Worm (Caenorhabditis elegans) whole organism, midembryonic: ENCODE results near the gene T22C8.3.

Experiments used
- T22C8.4 ChIP-seq: fragments of 200-800 bp; sonication (Bioruptor generic); IDR thresholded peaks from 2 replicates; pipeline ENCODE4 v1.3.6; 2022; ENCODE audit warnings: missing genetic modification characterization, missing compliant biosample characterization
- cog-1 ChIP-seq: sonication (generic microtip); optimal IDR thresholded peaks from 2 replicates; lab custom pipeline; 2016; ENCODE audit warnings: missing genetic modification characterization, missing compliant biosample characterization
- flt-1 ChIP-seq: fragments of 200-800 bp; sonication (Bioruptor generic); IDR thresholded peaks from 2 replicates; pipeline ENCODE4 v1.3.6; 2022; ENCODE audit warnings: missing genetic modification characterization, missing compliant biosample characterization
- klf-2 ChIP-seq: fragments of 200-800 bp; sonication (Bioruptor generic); conservative IDR thresholded peaks from 2 replicates; pipeline ENCODE4 v1.3.6; 2022; ENCODE audit warnings: missing genetic modification reagents, missing genetic modification characterization, missing compliant biosample characterization
- med-1 ChIP-seq: sonication (generic microtip); optimal IDR thresholded peaks from 2 replicates; lab custom pipeline; 2017; ENCODE audit warnings: missing genetic modification characterization, mild to moderate bottlenecking, missing compliant biosample characterization, antibody characterized with exemption, missing genetic modification reagents; ENCODE audit not compliant: insufficient read depth
- ref-1 ChIP-seq: fragments of 200-800 bp; sonication (Bioruptor generic); conservative IDR thresholded peaks from 2 replicates; pipeline ENCODE4 v1.3.6; 2022; ENCODE audit warnings: missing genetic modification reagents, missing genetic modification characterization, missing compliant biosample characterization
- tab-1 ChIP-seq: fragments of 200-800 bp; sonication (Bioruptor generic); IDR thresholded peaks from 2 replicates; pipeline ENCODE4 v1.3.6; 2022; ENCODE audit warnings: missing genetic modification characterization, missing compliant biosample characterization
- ztf-23 ChIP-seq: fragments of 200-800 bp; sonication (Bioruptor generic); IDR thresholded peaks from 2 replicates; pipeline ENCODE4 v1.3.6; 2022; ENCODE audit warnings: missing genetic modification reagents, missing genetic modification characterization, missing compliant biosample characterization
- ztf-29 ChIP-seq: fragments of 200-800 bp; sonication (Bioruptor generic); IDR thresholded peaks from 2 replicates; pipeline ENCODE4 v1.3.6; 2022; ENCODE audit warnings: missing genetic modification reagents, missing genetic modification characterization, missing compliant biosample characterization

Gene T22C8.3

DNA sequence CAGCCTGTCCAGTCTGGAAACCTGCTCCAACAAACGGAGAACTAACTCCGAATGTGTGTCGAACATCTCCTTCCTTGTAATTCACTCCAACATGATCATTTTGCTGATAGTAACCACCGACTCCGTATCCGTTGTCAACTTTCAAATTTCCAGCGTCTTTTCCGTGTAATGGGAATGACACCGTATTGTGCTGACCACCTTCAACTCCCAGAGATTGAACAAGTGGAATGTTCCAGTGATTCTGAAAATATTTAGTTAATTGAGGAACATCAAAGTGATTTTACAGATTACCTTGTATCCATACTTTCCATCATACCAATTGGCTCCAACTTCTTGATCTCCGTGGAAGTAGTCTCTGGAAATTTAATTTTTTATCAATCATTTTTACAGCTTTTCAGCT is 6.1 kb upstream of the T22C8.3 start:
- TF ChIP-seq ref-1 (GFP tag; lab: Robert Waterston, UW) (no peak), ztf-23 (GFP tag; lab: Robert Waterston, UW) (no peak)

- TF ChIP-seq med-1 (no peak), klf-2 (GFP tag; lab: Robert Waterston, UW) (no peak), cog-1 (tag; lab: Kevin White, UChicago) (no peak), flt-1 (GFP tag; lab: Robert Waterston, UW) (no peak), ref-1 (GFP tag; lab: Robert Waterston, UW) (no peak), ztf-29 (no peak), T22C8.4 (GFP tag; lab: Robert Waterston, UW) (no peak), ztf-23 (GFP tag; lab: Robert Waterston, UW) (no peak), tab-1 (no peak)
Observed at ce11 chrII:8626598-8626997, 4.8 kb upstream of the T22C8.3 start.

ce11 chrII:8625163-8625562 is 3.4 kb upstream of the T22C8.3 start, which contains the start of gene sptf-2:
sptf-2 (plus strand) TSS chrII:8625459.
- no peak for TF ChIP-seq ztf-29
- TF ChIP-seq cog-1 (tag; lab: Kevin White, UChicago), result no peak
- TF ChIP-seq klf-2 (GFP tag; lab: Robert Waterston, UW), result no peak
- TF ChIP-seq tab-1, result no peak
- no peak for TF ChIP-seq ztf-23 (GFP tag; lab: Robert Waterston, UW)
- TF ChIP-seq ref-1 (GFP tag; lab: Robert Waterston, UW), result no peak
- no peak for TF ChIP-seq T22C8.4 (GFP tag; lab: Robert Waterston, UW)

DNA sequence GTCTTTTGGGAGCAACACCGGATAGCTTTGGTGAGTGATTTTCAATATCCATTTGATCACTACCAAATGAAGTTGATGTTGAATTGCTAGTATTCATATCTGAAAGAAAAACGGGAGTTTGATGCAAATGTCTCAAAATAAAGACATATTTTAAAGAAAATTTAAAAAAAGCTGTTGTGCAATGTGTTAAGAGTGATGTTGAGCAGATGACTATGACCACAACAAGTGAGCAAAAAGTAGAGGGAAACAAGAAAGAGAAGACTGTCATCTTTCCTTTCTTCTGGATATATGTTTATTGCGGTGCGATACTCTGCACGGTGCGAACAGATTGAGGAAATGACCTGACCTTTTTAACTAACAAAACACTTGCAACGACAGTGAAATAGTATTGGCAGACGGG is 1.6 kb upstream of the T22C8.3 start, which contains the start of gene T22C8.4:
T22C8.4 (minus strand) TSS at position 101 of the 400 bp plus-strand sequence.
- TF ChIP-seq ref-1 (GFP tag; lab: Robert Waterston, UW) (no peak), med-1 (no peak), ztf-23 (GFP tag; lab: Robert Waterston, UW) (no peak), flt-1 (GFP tag; lab: Robert Waterston, UW) (no peak)

DNA sequence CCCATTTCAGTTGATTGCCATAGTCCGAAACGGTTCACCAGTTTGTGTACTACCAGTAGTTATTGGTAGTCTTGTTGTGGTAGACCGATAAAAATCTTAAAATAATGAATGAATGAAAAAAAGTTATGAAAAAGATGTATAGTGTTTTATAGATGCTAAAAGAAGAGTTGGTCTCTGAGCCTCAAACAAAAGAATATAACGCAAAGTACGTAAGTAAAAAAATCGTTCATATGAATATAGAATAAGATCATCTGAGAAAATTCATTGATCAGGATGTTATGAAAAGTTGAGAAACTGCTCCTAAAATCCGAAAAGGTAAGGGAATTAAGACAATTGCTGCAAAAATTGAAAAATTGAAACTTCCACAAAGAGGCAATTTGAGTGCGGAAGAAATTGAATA is 4.3 kb downstream of the T22C8.3 start, which contains the start of gene chhy-1:
chhy-1 (minus strand) TSS at position 101 of the 400 bp plus-strand sequence.
- TF ChIP-seq med-1 (no peak), ztf-23 (GFP tag; lab: Robert Waterston, UW) (no peak), T22C8.4 (GFP tag; lab: Robert Waterston, UW) (no peak), klf-2 (GFP tag; lab: Robert Waterston, UW) (no peak), ztf-29 (no peak), cog-1 (tag; lab: Kevin White, UChicago) (no peak)

ce11 chrII:8616155-8616554 is 5.6 kb downstream of the T22C8.3 start:
- TF ChIP-seq med-1 (no peak), klf-2 (GFP tag; lab: Robert Waterston, UW) (no peak), T22C8.4 (GFP tag; lab: Robert Waterston, UW) (no peak), tab-1 (no peak), ztf-29 (no peak), flt-1 (GFP tag; lab: Robert Waterston, UW) (no peak), ztf-23 (GFP tag; lab: Robert Waterston, UW) (no peak), cog-1 (tag; lab: Kevin White, UChicago) (no peak), ref-1 (GFP tag; lab: Robert Waterston, UW) (no peak)

ce11 chrII:8612470-8612869 is 9.3 kb downstream of the T22C8.3 start, which contains the start of gene T22C8.1:
T22C8.1 (plus strand) TSS chrII:8612770.
- TF ChIP-seq ref-1 (GFP tag; lab: Robert Waterston, UW), result no peak
- TF ChIP-seq flt-1 (GFP tag; lab: Robert Waterston, UW), result no peak
- no peak for TF ChIP-seq T22C8.4 (GFP tag; lab: Robert Waterston, UW)
- no peak for TF ChIP-seq med-1
- TF ChIP-seq tab-1, result no peak
- no peak for TF ChIP-seq ztf-29
- TF ChIP-seq klf-2 (GFP tag; lab: Robert Waterston, UW), result no peak
- TF ChIP-seq ztf-23 (GFP tag; lab: Robert Waterston, UW), result no peak
- TF ChIP-seq cog-1 (tag; lab: Kevin White, UChicago), result no peak

DNA sequence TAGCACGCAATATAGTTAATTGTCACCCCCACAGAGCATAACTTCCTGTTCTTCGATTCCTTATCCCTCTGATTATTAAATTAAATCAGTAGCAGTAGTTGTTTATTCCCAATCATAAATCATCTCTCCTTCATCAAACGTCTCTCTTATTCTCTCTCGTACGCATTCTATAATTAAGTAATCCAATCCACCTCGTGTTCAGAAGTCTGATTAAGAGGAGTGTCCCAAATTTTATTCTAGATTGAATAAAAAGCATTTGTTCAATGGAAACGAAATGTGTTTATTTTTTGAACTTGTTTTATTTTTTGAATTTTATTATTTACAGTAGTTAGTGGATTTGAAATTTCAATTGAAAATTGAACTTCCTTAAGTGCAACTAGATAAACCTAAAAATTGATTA is 10.5 kb downstream of the T22C8.3 start:
- no peak for TF ChIP-seq ztf-29
- no peak for TF ChIP-seq T22C8.4 (GFP tag; lab: Robert Waterston, UW)
- no peak for TF ChIP-seq tab-1
- TF ChIP-seq klf-2 (GFP tag; lab: Robert Waterston, UW), result no peak
- TF ChIP-seq cog-1 (tag; lab: Kevin White, UChicago), result no peak
- TF ChIP-seq flt-1 (GFP tag; lab: Robert Waterston, UW), result no peak
- TF ChIP-seq ref-1 (GFP tag; lab: Robert Waterston, UW), result no peak
- no peak for TF ChIP-seq med-1
- no peak for TF ChIP-seq ztf-23 (GFP tag; lab: Robert Waterston, UW)

- no peak for TF ChIP-seq ref-1 (GFP tag; lab: Robert Waterston, UW)
- TF ChIP-seq med-1, result no peak
- no peak for TF ChIP-seq cog-1 (tag; lab: Kevin White, UChicago)
- TF ChIP-seq ztf-23 (GFP tag; lab: Robert Waterston, UW), result no peak
- no peak for TF ChIP-seq ztf-29
- no peak for TF ChIP-seq klf-2 (GFP tag; lab: Robert Waterston, UW)
- no peak for TF ChIP-seq T22C8.4 (GFP tag; lab: Robert Waterston, UW)
- no peak for TF ChIP-seq flt-1 (GFP tag; lab: Robert Waterston, UW)
- no peak for TF ChIP-seq tab-1
Observed at ce11 chrII:8610585-8610984, 11.2 kb downstream of the T22C8.3 start.

- TF ChIP-seq flt-1 (GFP tag; lab: Robert Waterston, UW) (no peak), ref-1 (GFP tag; lab: Robert Waterston, UW) (no peak), ztf-23 (GFP tag; lab: Robert Waterston, UW) (no peak), ztf-29 (no peak), cog-1 (tag; lab: Kevin White, UChicago) (no peak), klf-2 (GFP tag; lab: Robert Waterston, UW) (no peak), T22C8.4 (GFP tag; lab: Robert Waterston, UW) (no peak), tab-1 (no peak), med-1 (no peak)
Observed at ce11 chrII:8610085-8610484, 11.7 kb downstream of the T22C8.3 start, which contains the start of gene F28C6.9. F28C6.9 (minus strand) TSS chrII:8610185.
